Worm (Caenorhabditis elegans) whole organism, mixed stage, embryonic: ENCODE measurements around the gene nhr-275.

Source experiments
- drap-1 ChIP-seq: fragments of 200-800 bp; sonication (Bioruptor generic); optimal IDR thresholded peaks from 3 replicates; lab custom pipeline; 2018; ENCODE audit warnings: mild to moderate bottlenecking, missing genetic modification characterization, missing compliant biosample characterization
- elt-1 ChIP-seq: sonication (generic microtip); optimal IDR thresholded peaks from 2 replicates; lab custom pipeline; 2017; ENCODE audit warnings: missing genetic modification characterization, mild to moderate bottlenecking, missing compliant biosample characterization, antibody characterized with exemption, moderate library complexity, borderline replicate concordance; ENCODE audit not compliant: insufficient read depth
- ham-2 ChIP-seq: fragments of 200-800 bp; sonication (Bioruptor generic); optimal IDR thresholded peaks from 2 replicates; lab custom pipeline; 2018; ENCODE audit warnings: mild to moderate bottlenecking, missing genetic modification characterization, missing compliant biosample characterization
- lin-13 ChIP-seq: fragments of 150-350 bp; optimal IDR thresholded peaks from 2 replicates; lab custom pipeline; 2014; ENCODE audit warnings: missing biosample characterization, missing genetic modification characterization
- lsy-2 ChIP-seq: fragments of 150-350 bp; optimal IDR thresholded peaks from 2 replicates; lab custom pipeline; 2014; ENCODE audit warnings: missing biosample characterization, missing genetic modification characterization
- nhr-237 ChIP-seq: fragments of 150-350 bp; optimal IDR thresholded peaks from 2 replicates; lab custom pipeline; 2014; ENCODE audit warnings: missing biosample characterization, missing genetic modification characterization
- nhr-76 ChIP-seq: sonication (generic microtip); optimal IDR thresholded peaks from 2 replicates; lab custom pipeline; 2017; ENCODE audit warnings: missing biosample characterization, missing genetic modification characterization
- pha-4 ChIP-seq: fragments of 150-350 bp; optimal IDR thresholded peaks from 2 replicates; lab custom pipeline; 2018; ENCODE audit warnings: missing biosample characterization, missing genetic modification reagents, missing genetic modification characterization
- unc-62 ChIP-seq: fragments of 150-350 bp; optimal IDR thresholded peaks from 2 replicates; lab custom pipeline; 2014; ENCODE audit warnings: missing biosample characterization, missing genetic modification reagents, missing genetic modification characterization
- ztf-11 ChIP-seq: fragments of 150-350 bp; optimal IDR thresholded peaks from 2 replicates; lab custom pipeline; 2014; ENCODE audit warnings: missing biosample characterization, missing genetic modification characterization

DNA sequence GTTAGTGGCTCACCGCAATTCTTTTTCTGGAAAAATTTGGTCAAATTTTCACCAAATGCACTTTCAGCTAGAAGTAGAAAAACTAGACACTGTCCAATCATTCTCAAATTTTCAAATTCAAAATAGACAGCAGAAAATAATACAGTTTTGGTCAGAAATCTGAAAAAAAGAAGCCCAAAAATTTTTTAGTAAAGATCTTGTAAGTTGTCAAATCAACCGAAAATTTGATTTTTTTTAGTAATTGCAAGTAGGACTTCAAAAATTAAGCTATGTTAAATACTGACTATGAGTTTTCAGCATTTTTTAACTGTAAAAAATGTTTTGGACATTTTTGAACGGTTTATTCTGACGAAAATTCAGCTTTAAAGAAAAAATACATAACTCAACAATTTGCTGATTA is 34.0 kb upstream of the nhr-275 start, which contains the start of gene Y19D10B.8:
- TF ChIP-seq pha-4 (tag; lab: Kevin White, UChicago) (no peak), nhr-237 (tag; lab: Kevin White, UChicago) (no peak), nhr-76 (no peak), lsy-2 (tag; lab: Kevin White, UChicago) (no peak), elt-1 (tag; lab: Kevin White, UChicago) (no peak), drap-1 (GFP tag; lab: Kevin White, UChicago) (no peak), lin-13 (tag; lab: Kevin White, UChicago) (no peak), ham-2 (GFP tag; lab: Kevin White, UChicago) (no peak), ztf-11 (no peak), unc-62 (no peak)
